Worm (Caenorhabditis elegans) whole organism, midembryonic: Measurements from ENCODE around the gene C25G4.3.

Experiments used
- flt-1 ChIP-seq: fragments of 200-800 bp; sonication (Bioruptor generic); IDR thresholded peaks from 2 replicates; pipeline ENCODE4 v1.3.6; 2022; ENCODE audit warnings: missing genetic modification characterization, missing compliant biosample characterization
- klf-2 ChIP-seq: fragments of 200-800 bp; sonication (Bioruptor generic); conservative IDR thresholded peaks from 2 replicates; pipeline ENCODE4 v1.3.6; 2022; ENCODE audit warnings: missing genetic modification reagents, missing genetic modification characterization, missing compliant biosample characterization
- med-1 ChIP-seq: sonication (generic microtip); optimal IDR thresholded peaks from 2 replicates; lab custom pipeline; 2017; ENCODE audit warnings: missing genetic modification characterization, mild to moderate bottlenecking, missing compliant biosample characterization, antibody characterized with exemption, missing genetic modification reagents; ENCODE audit not compliant: insufficient read depth
- ref-1 ChIP-seq: fragments of 200-800 bp; sonication (Bioruptor generic); conservative IDR thresholded peaks from 2 replicates; pipeline ENCODE4 v1.3.6; 2022; ENCODE audit warnings: missing genetic modification reagents, missing genetic modification characterization, missing compliant biosample characterization
- tab-1 ChIP-seq: fragments of 200-800 bp; sonication (Bioruptor generic); IDR thresholded peaks from 2 replicates; pipeline ENCODE4 v1.3.6; 2022; ENCODE audit warnings: missing genetic modification characterization, missing compliant biosample characterization

DNA sequence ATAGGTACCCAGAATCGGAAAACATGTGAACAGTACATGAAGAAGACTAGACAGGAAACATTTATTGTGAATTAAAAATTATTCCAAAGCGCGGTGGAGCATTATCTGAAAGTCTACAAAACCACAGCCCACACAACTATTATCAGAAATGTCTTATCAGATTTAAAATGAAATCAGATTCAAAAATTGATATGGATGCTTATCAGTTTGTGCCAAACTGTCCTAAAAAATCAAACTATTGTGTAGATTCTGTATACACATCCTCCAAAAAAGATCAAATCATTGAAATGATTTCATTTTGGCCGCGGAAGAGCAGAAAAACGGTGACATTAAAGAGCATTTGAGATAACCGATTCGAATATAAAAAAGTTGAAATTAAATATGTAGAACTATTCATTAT is 10.2 kb downstream of the C25G4.3 start, which contains the start of gene irg-4:
- TF ChIP-seq med-1 (GFP tag; lab: Kevin White, UChicago) = no peak
- no peak for TF ChIP-seq flt-1
- TF ChIP-seq ref-1 (GFP tag; lab: Robert Waterston, UW) = no peak
- no peak for TF ChIP-seq tab-1
- no peak for TF ChIP-seq klf-2 (GFP tag; lab: Robert Waterston, UW)
